Worm (Caenorhabditis elegans) whole organism, L4/young adult: ENCODE data around the gene chil-5.

ENCODE experiments used
- W03F9.2 ChIP-seq: fragments of 150-350 bp; optimal IDR thresholded peaks from 2 replicates; lab custom pipeline; 2014; ENCODE audit warnings: missing biosample characterization, missing genetic modification characterization
- dao-5 ChIP-seq: sonication (generic microtip); optimal IDR thresholded peaks from 2 replicates; lab custom pipeline; 2016; ENCODE audit warnings: missing genotype, missing genetic modification characterization, moderate library complexity, missing compliant biosample characterization
- him-1 ChIP-seq: sonication (generic microtip); optimal IDR thresholded peaks from 2 replicates; lab custom pipeline; 2016; ENCODE audit warnings: missing genotype, missing genetic modification reagents, missing genetic modification characterization, missing compliant biosample characterization

- TF ChIP-seq him-1 (tag; lab: Kevin White, UChicago): no peak
- TF ChIP-seq dao-5 (tag; lab: Kevin White, UChicago): no peak
- no peak for TF ChIP-seq W03F9.2 (tag; lab: Kevin White, UChicago)
Measured at ce11 chrII:9827852-9828251, 31.6 kb downstream of the chil-5 start, which contains the start of gene eyg-1.
